Fruit fly (Drosophila melanogaster) whole organism, embryonic: ENCODE measurements around the gene CG6749.

Source experiments
- C15 ChIP-seq: fragments of 200-800 bp; sonication (Bioruptor generic); IDR thresholded peaks from 3 replicates; pipeline ENCODE4 v1.3.6; 2022; ENCODE audit warnings: missing biosample characterization, missing genetic modification characterization
- CG10147 ChIP-seq: fragments of 200-800 bp; sonication (Bioruptor generic); optimal IDR thresholded peaks from 2 replicates; lab custom pipeline; 2019; ENCODE audit warnings: missing biosample characterization, mild to moderate bottlenecking, missing genetic modification characterization, moderate library complexity
- CG10321 ChIP-seq: fragments of 200-800 bp; sonication (Bioruptor generic); IDR thresholded peaks from 2 replicates; pipeline ENCODE4 v1.3.6; 2022; ENCODE audit warnings: missing biosample characterization, missing genetic modification characterization
- CG10462 ChIP-seq: fragments of 200-800 bp; sonication (Bioruptor generic); optimal IDR thresholded peaks from 2 replicates; lab custom pipeline; 2016; ENCODE audit warnings: missing biosample characterization, missing genetic modification characterization
- CG10565 ChIP-seq: fragments of 200-800 bp; sonication (Bioruptor generic); optimal IDR thresholded peaks from 3 replicates; lab custom pipeline; 2016; ENCODE audit warnings: missing biosample characterization, mild to moderate bottlenecking, missing genetic modification characterization
- CG11696 ChIP-seq: fragments of 200-800 bp; sonication (Bioruptor generic); IDR thresholded peaks from 2 replicates; pipeline ENCODE4 v1.3.6; 2022; ENCODE audit warnings: missing biosample characterization, missing genetic modification characterization
- CG12744 ChIP-seq: fragments of 200-800 bp; sonication (Bioruptor generic); optimal IDR thresholded peaks from 2 replicates; lab custom pipeline; 2016; ENCODE audit warnings: missing biosample characterization, missing genetic modification characterization
- CG13775 ChIP-seq: fragments of 200-800 bp; sonication (Bioruptor generic); optimal IDR thresholded peaks from 3 replicates; lab custom pipeline; 2017; ENCODE audit warnings: missing biosample characterization, mild to moderate bottlenecking, missing genetic modification characterization
- CG1529 ChIP-seq: fragments of 200-800 bp; sonication (Bioruptor generic); optimal IDR thresholded peaks from 3 replicates; lab custom pipeline; 2018; ENCODE audit warnings: missing biosample characterization, missing genetic modification characterization
- CG15514 ChIP-seq: fragments of 200-800 bp; sonication (Bioruptor generic); optimal IDR thresholded peaks from 3 replicates; lab custom pipeline; 2017; ENCODE audit warnings: missing biosample characterization, missing genetic modification characterization, mild to moderate bottlenecking, moderate library complexity, missing genetic modification reagents
- CG15696 ChIP-seq: fragments of 200-800 bp; sonication (Bioruptor generic); optimal IDR thresholded peaks from 2 replicates; lab custom pipeline; 2019; ENCODE audit warnings: missing biosample characterization, mild to moderate bottlenecking, missing genetic modification characterization, moderate library complexity
- CG17186 ChIP-seq: fragments of 200-800 bp; sonication (Bioruptor generic); optimal IDR thresholded peaks from 3 replicates; lab custom pipeline; 2017; ENCODE audit warnings: missing biosample characterization, missing genetic modification reagents, missing genetic modification characterization
- CG17829 ChIP-seq: fragments of 200-800 bp; optimal IDR thresholded peaks from 2 replicates; lab custom pipeline; 2019; ENCODE audit warnings: missing biosample characterization, mild to moderate bottlenecking, missing genetic modification characterization, moderate library complexity
- CG1832 ChIP-seq: fragments of 200-800 bp; sonication (Bioruptor generic); optimal IDR thresholded peaks from 2 replicates; lab custom pipeline; 2017; ENCODE audit warnings: missing biosample characterization, mild to moderate bottlenecking, missing genetic modification characterization, inconsistent platforms
- CG30403 ChIP-seq: fragments of 200-800 bp; sonication (Bioruptor generic); optimal IDR thresholded peaks from 3 replicates; lab custom pipeline; 2016; ENCODE audit warnings: missing biosample characterization, missing genetic modification characterization
- CG3065 ChIP-seq: fragments of 200-800 bp; sonication (Bioruptor generic); optimal IDR thresholded peaks from 2 replicates; lab custom pipeline; 2016; ENCODE audit warnings: missing biosample characterization, missing genetic modification characterization
- CG33213 ChIP-seq: fragments of 200-800 bp; sonication (Bioruptor generic); optimal IDR thresholded peaks from 3 replicates; lab custom pipeline; 2016; ENCODE audit warnings: missing biosample characterization, missing genetic modification characterization
- CG34224 ChIP-seq: fragments of 200-800 bp; sonication (Bioruptor generic); IDR thresholded peaks from 3 replicates; pipeline ENCODE4 v1.3.6; 2022; ENCODE audit warnings: missing biosample characterization, missing genetic modification characterization; ENCODE audit not compliant: partially characterized antibody
- CG4360 ChIP-seq: fragments of 200-800 bp; sonication (Bioruptor generic); IDR thresholded peaks from 2 replicates; pipeline ENCODE4 v1.3.6; 2022; ENCODE audit warnings: missing biosample characterization, missing genetic modification characterization
- CG4707 ChIP-seq: fragments of 200-800 bp; sonication (Bioruptor generic); optimal IDR thresholded peaks from 2 replicates; lab custom pipeline; 2018; ENCODE audit warnings: missing biosample characterization, mild to moderate bottlenecking, missing genetic modification characterization, moderate library complexity
- CG4820 ChIP-seq: fragments of 200-800 bp; sonication (Bioruptor generic); optimal IDR thresholded peaks from 3 replicates; lab custom pipeline; 2016; ENCODE audit warnings: missing biosample characterization, missing genetic modification characterization
- CG6765 ChIP-seq: fragments of 200-800 bp; sonication (Bioruptor generic); optimal IDR thresholded peaks from 3 replicates; lab custom pipeline; 2017; ENCODE audit warnings: missing biosample characterization, mild to moderate bottlenecking, missing genetic modification characterization
- CG7271 ChIP-seq: fragments of 200-800 bp; sonication (Bioruptor generic); optimal IDR thresholded peaks from 2 replicates; lab custom pipeline; 2018; ENCODE audit warnings: missing biosample characterization, mild to moderate bottlenecking, missing genetic modification characterization, moderate library complexity
- CG8924 ChIP-seq: fragments of 200-800 bp; optimal IDR thresholded peaks from 3 replicates; lab custom pipeline; 2019; ENCODE audit warnings: missing biosample characterization, mild to moderate bottlenecking, missing genetic modification characterization, moderate library complexity
- Dbx ChIP-seq: fragments of 200-800 bp; sonication (Bioruptor generic); IDR thresholded peaks from 3 replicates; pipeline ENCODE4 v1.3.6; 2022; ENCODE audit warnings: missing biosample characterization, missing genetic modification characterization
- ERR ChIP-seq: fragments of 200-800 bp; sonication (Bioruptor generic); optimal IDR thresholded peaks from 2 replicates; lab custom pipeline; 2016; ENCODE audit warnings: missing biosample characterization, missing genetic modification characterization
- Hmx ChIP-seq: fragments of 200-800 bp; sonication (Bioruptor generic); optimal IDR thresholded peaks from 2 replicates; lab custom pipeline; 2016; ENCODE audit warnings: missing biosample characterization, missing genetic modification characterization
- Jarid2 ChIP-seq: fragments of 200-800 bp; sonication (Bioruptor generic); optimal IDR thresholded peaks from 3 replicates; lab custom pipeline; 2017; ENCODE audit warnings: mild to moderate bottlenecking, missing biosample characterization, missing genetic modification reagents, missing genetic modification characterization
- Lim3 ChIP-seq: fragments of 200-800 bp; sonication (Bioruptor generic); IDR thresholded peaks from 2 replicates; pipeline ENCODE4 v1.3.6; 2022; ENCODE audit warnings: missing biosample characterization, missing genetic modification characterization
- Lpt ChIP-seq: fragments of >200 bp; optimal IDR thresholded peaks from 2 replicates; lab custom pipeline; 2018; ENCODE audit warnings: missing biosample characterization, missing genetic modification characterization
- NfI ChIP-seq: fragments of 200-800 bp; sonication (Bioruptor generic); optimal IDR thresholded peaks from 3 replicates; lab custom pipeline; 2018; ENCODE audit warnings: missing biosample characterization, mild to moderate bottlenecking, missing genetic modification characterization, moderate library complexity
- Scr ChIP-seq: fragments of 200-800 bp; sonication (Bioruptor generic); IDR thresholded peaks from 2 replicates; pipeline ENCODE4 v1.3.6; 2022; ENCODE audit warnings: missing biosample characterization, missing genetic modification characterization; ENCODE audit not compliant: partially characterized antibody
- Sin3A ChIP-seq: fragments of >200 bp; optimal IDR thresholded peaks from 2 replicates; lab custom pipeline; 2018
- ato ChIP-seq: fragments of 200-800 bp; sonication (Bioruptor generic); IDR thresholded peaks from 2 replicates; pipeline ENCODE4 v1.3.6; 2022; ENCODE audit warnings: missing biosample characterization, missing genetic modification characterization; ENCODE audit not compliant: partially characterized antibody
- bbx ChIP-seq: fragments of 200-800 bp; sonication (Bioruptor generic); IDR thresholded peaks from 2 replicates; pipeline ENCODE4 v1.3.6; 2022; ENCODE audit warnings: missing biosample characterization, missing genetic modification characterization; ENCODE audit not compliant: partially characterized antibody
- bowl ChIP-seq: fragments of 200-800 bp; sonication (Bioruptor generic); IDR thresholded peaks from 2 replicates; pipeline ENCODE4 v1.3.6; 2022; ENCODE audit warnings: missing biosample characterization, missing genetic modification characterization
- cad ChIP-seq: fragments of >200 bp; optimal IDR thresholded peaks from 2 replicates; lab custom pipeline; 2017; ENCODE audit warnings: missing biosample characterization, missing genetic modification characterization
- caup ChIP-seq: fragments of 200-800 bp; sonication (Bioruptor generic); optimal IDR thresholded peaks from 3 replicates; lab custom pipeline; 2017; ENCODE audit warnings: missing biosample characterization, mild to moderate bottlenecking, missing genetic modification characterization, moderate library complexity; ENCODE audit not compliant: severe bottlenecking
- dati ChIP-seq: fragments of 200-800 bp; sonication (Bioruptor generic); IDR thresholded peaks from 2 replicates; pipeline ENCODE4 v1.3.6; 2022; ENCODE audit warnings: missing biosample characterization, missing genetic modification characterization
- en ChIP-seq: fragments of 200-800 bp; sonication (Bioruptor generic); optimal IDR thresholded peaks from 2 replicates; lab custom pipeline; 2016; ENCODE audit warnings: missing biosample characterization, missing genetic modification characterization
- eve ChIP-seq, 2 experiments: fragments of >200 bp; optimal IDR thresholded peaks; 2 replicates each; lab custom pipeline; 2017; ENCODE audit warnings: missing biosample characterization in 2 of 2, missing genetic modification characterization in 2 of 2
- hbn ChIP-seq: fragments of 200-800 bp; sonication (Bioruptor generic); IDR thresholded peaks from 2 replicates; pipeline ENCODE4 v1.3.6; 2022; ENCODE audit warnings: missing biosample characterization, missing genetic modification characterization; ENCODE audit not compliant: partially characterized antibody
- hkb ChIP-seq, 2 experiments: fragments of 200-800 bp in 1 of 2; fragments of >200 bp in 1 of 2; sonication (Bioruptor generic) in 1 of 2; IDR thresholded peaks in 1 of 2; optimal IDR thresholded peaks in 1 of 2; 2 replicates each; pipeline versions ENCODE4 v1.3.6 to Lab custom; 2017 to 2022; ENCODE audit warnings: missing biosample characterization in 1 of 2, missing genetic modification characterization in 1 of 2
- klu ChIP-seq: fragments of 200-800 bp; sonication (Bioruptor generic); IDR thresholded peaks from 2 replicates; pipeline ENCODE4 v1.3.6; 2022; ENCODE audit warnings: missing biosample characterization, missing genetic modification characterization
- kni ChIP-seq: fragments of 200-800 bp; sonication (Bioruptor generic); optimal IDR thresholded peaks from 3 replicates; lab custom pipeline; 2017; ENCODE audit warnings: mild to moderate bottlenecking, missing biosample characterization, missing genetic modification reagents, missing genetic modification characterization
- mld ChIP-seq: fragments of 200-800 bp; sonication (Bioruptor generic); IDR thresholded peaks from 3 replicates; pipeline ENCODE4 v1.3.6; 2022; ENCODE audit warnings: missing biosample characterization, missing genetic modification characterization; ENCODE audit not compliant: partially characterized antibody
- nerfin-1 ChIP-seq: fragments of 200-800 bp; sonication (Bioruptor generic); optimal IDR thresholded peaks from 3 replicates; lab custom pipeline; 2019; ENCODE audit warnings: missing biosample characterization, mild to moderate bottlenecking, missing genetic modification characterization, moderate library complexity
- ranshi ChIP-seq: fragments of 200-800 bp; sonication (Bioruptor generic); IDR thresholded peaks from 2 replicates; pipeline ENCODE4 v1.3.6; 2022; ENCODE audit warnings: missing biosample characterization, missing genetic modification characterization
- so ChIP-seq: fragments of 200-800 bp; sonication (Bioruptor generic); IDR thresholded peaks from 3 replicates; pipeline ENCODE4 v1.3.6; 2022; ENCODE audit warnings: missing biosample characterization, missing genetic modification characterization
- stc ChIP-seq: fragments of 200-800 bp; sonication (Bioruptor generic); IDR thresholded peaks from 2 replicates; pipeline ENCODE4 v1.3.6; 2022; ENCODE audit warnings: missing biosample characterization, missing genetic modification characterization
- tna ChIP-seq: fragments of 200-800 bp; sonication (Bioruptor generic); IDR thresholded peaks from 2 replicates; pipeline ENCODE4 v1.3.6; 2022; ENCODE audit warnings: missing biosample characterization, missing genetic modification characterization; ENCODE audit not compliant: partially characterized antibody
- usp ChIP-seq: fragments of >200 bp; optimal IDR thresholded peaks from 2 replicates; lab custom pipeline; 2017; ENCODE audit warnings: missing biosample characterization, missing genetic modification characterization

CG6749 gene

DNA sequence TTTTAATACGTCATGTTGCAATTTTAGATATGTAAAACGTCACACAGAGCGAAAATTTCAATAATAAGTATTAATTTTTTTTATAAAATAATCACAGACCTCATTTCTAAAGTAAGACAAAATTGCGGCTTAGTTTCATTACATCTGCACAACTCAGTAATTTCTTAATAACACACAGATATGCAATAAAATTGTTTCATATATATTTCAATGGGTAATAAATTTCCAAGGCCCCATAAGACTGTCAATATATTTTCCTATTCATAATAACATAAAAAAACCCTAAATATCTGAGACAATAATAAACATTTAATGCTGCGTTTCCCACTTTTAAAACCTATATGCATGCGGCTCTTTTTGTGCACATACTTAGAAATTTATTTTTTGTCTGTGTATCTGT lies 38.0 kb downstream of the CG6749 start (continued):
- TF ChIP-seq CG13775 (peak; percentile 12), CG30403 (GFP tag; lab: Kevin White, UChicago) (peak; percentile 49), CG12744 (no peak), CG10565 (GFP tag; lab: Kevin White, UChicago) (no peak), CG34224 (GFP tag; lab: Robert Waterston, UW) (no peak), CG7271 (tag; lab: Kevin White, UChicago) (no peak), Jarid2 (GFP tag; lab: Kevin White, UChicago) (no peak), Lim3 (GFP tag; lab: Robert Waterston, UW) (no peak), klu (GFP tag; lab: Robert Waterston, UW) (no peak), hkb (optimal IDR thresholded peaks at IDR 0.05; lab: Kevin White, UChicago) (no peak), hkb (GFP tag; IDR thresholded peaks at IDR 0.05; lab: Robert Waterston, UW) (no peak), so (GFP tag; lab: Robert Waterston, UW) (no peak), CG15696 (tag; lab: Kevin White, UChicago) (no peak), CG17829 (tag; lab: Kevin White, UChicago) (peak; percentile 12), CG10462 (GFP tag; lab: Kevin White, UChicago) (no peak), CG4820 (no peak), usp (GFP tag; lab: Kevin White, UChicago) (no peak), tna (GFP tag; lab: Robert Waterston, UW) (no peak), bbx (GFP tag; lab: Robert Waterston, UW) (no peak), CG4707 (no peak), ato (GFP tag; lab: Robert Waterston, UW) (no peak), nerfin-1 (tag; lab: Kevin White, UChicago) (peak; percentile 10), caup (GFP tag; lab: Kevin White, UChicago) (peak; percentile 21), Sin3A (lab: Kevin White, UChicago) (no peak), bowl (GFP tag; lab: Robert Waterston, UW) (no peak), dati (no peak), stc (GFP tag; lab: Robert Waterston, UW) (no peak), CG6765 (GFP tag; lab: Kevin White, UChicago) (peak; percentile 6), CG10147 (GFP tag; lab: Kevin White, UChicago) (no peak), CG3065 (GFP tag; lab: Kevin White, UChicago) (no peak), CG1529 (GFP tag; lab: Kevin White, UChicago) (no peak), NfI (GFP tag; lab: Kevin White, UChicago) (peak; percentile 30), mld (GFP tag; lab: Robert Waterston, UW) (no peak), Lpt (GFP tag; lab: Kevin White, UChicago) (no peak), kni (GFP tag; lab: Kevin White, UChicago) (no peak), Dbx (GFP tag; lab: Robert Waterston, UW) (no peak), CG15514 (GFP tag; lab: Kevin White, UChicago) (no peak), eve (GFP tag; optimal IDR thresholded peaks at IDR 0.05; lab: Kevin White, UChicago) (no peak), CG10321 (no peak), Scr (no peak), ERR (GFP tag; lab: Kevin White, UChicago) (no peak), Hmx (no peak), CG8924 (tag; lab: Kevin White, UChicago) (no peak), en (GFP tag; lab: Kevin White, UChicago) (no peak), CG1832 (GFP tag; lab: Kevin White, UChicago) (no peak), hbn (no peak), CG17186 (GFP tag; lab: Kevin White, UChicago) (no peak), CG4360 (GFP tag; lab: Robert Waterston, UW) (no peak), CG11696 (GFP tag; lab: Robert Waterston, UW) (no peak), CG33213 (GFP tag; lab: Kevin White, UChicago) (no peak), cad (no peak), ranshi (GFP tag; lab: Robert Waterston, UW) (no peak), C15 (GFP tag; lab: Robert Waterston, UW) (no peak)
